Worm (Caenorhabditis elegans) whole organism, L1 larva: ENCODE data around the gene lys-6.

ENCODE experiments used
- C04F5.9 ChIP-seq: sonication (generic microtip); optimal IDR thresholded peaks from 2 replicates; lab custom pipeline; 2016; ENCODE audit warnings: missing genetic modification characterization, missing compliant biosample characterization
- C16A3.4 ChIP-seq: fragments of 150-350 bp; optimal IDR thresholded peaks from 2 replicates; lab custom pipeline; 2014; ENCODE audit warnings: missing biosample characterization, missing genetic modification characterization
- F16B12.6 ChIP-seq: fragments of 150-350 bp; optimal IDR thresholded peaks from 2 replicates; lab custom pipeline; 2014; ENCODE audit warnings: missing biosample characterization, missing genetic modification characterization
- Y116A8C.19 ChIP-seq: sonication (generic microtip); optimal IDR thresholded peaks from 2 replicates; lab custom pipeline; 2016; ENCODE audit warnings: missing compliant biosample characterization, missing genetic modification characterization, borderline replicate concordance
- aha-1 ChIP-seq: fragments of 150-350 bp; optimal IDR thresholded peaks from 2 replicates; lab custom pipeline; 2014; ENCODE audit warnings: missing biosample characterization, missing genetic modification characterization
- alr-1 ChIP-seq: fragments of 200-800 bp; sonication (Bioruptor generic); optimal IDR thresholded peaks from 2 replicates; lab custom pipeline; 2018; ENCODE audit warnings: borderline replicate concordance, mild to moderate bottlenecking, missing genetic modification characterization, missing compliant biosample characterization
- aly-2 ChIP-seq: fragments of 150-350 bp; optimal IDR thresholded peaks from 2 replicates; lab custom pipeline; 2014; ENCODE audit warnings: missing biosample characterization, missing genetic modification characterization
- ceh-8 ChIP-seq: fragments of 200-800 bp; sonication (Bioruptor generic); optimal IDR thresholded peaks from 2 replicates; lab custom pipeline; 2018; ENCODE audit warnings: mild to moderate bottlenecking, missing genetic modification characterization, moderate library complexity, missing compliant biosample characterization
- dpl-1 ChIP-seq, 3 experiments: fragments of 150-350 bp in 2 of 3; sonication (generic microtip) in 1 of 3; optimal IDR thresholded peaks; 2 replicates each; lab custom pipeline; 2014 to 2017; ENCODE audit warnings: missing biosample characterization in 3 of 3, missing genetic modification characterization in 3 of 3, missing genetic modification reagents in 3 of 3
- efl-3 ChIP-seq: fragments of 200-800 bp; sonication (Bioruptor generic); optimal IDR thresholded peaks from 2 replicates; lab custom pipeline; 2018; ENCODE audit warnings: mild to moderate bottlenecking, missing genetic modification characterization, missing compliant biosample characterization
- egl-27 ChIP-seq, 2 experiments: fragments of 150-350 bp in 1 of 2; sonication (generic microtip); optimal IDR thresholded peaks; 3 replicates each; lab custom pipeline; 2017 to 2018; ENCODE audit warnings: missing biosample characterization in 2 of 2, missing genetic modification characterization in 2 of 2, missing genetic modification reagents in 2 of 2
- elt-2 ChIP-seq: sonication (generic microtip); optimal IDR thresholded peaks from 2 replicates; lab custom pipeline; 2016; ENCODE audit warnings: missing genetic modification characterization, mild to moderate bottlenecking, inconsistent platforms, missing compliant biosample characterization, missing genetic modification reagents
- elt-3 ChIP-seq, 6 experiments: fragments of 150-350 bp in 1 of 6; sonication (generic microtip); optimal IDR thresholded peaks; 2 replicates each; lab custom pipeline; 2017 to 2018; ENCODE audit warnings: missing biosample characterization in 6 of 6, missing genetic modification characterization in 6 of 6, inconsistent platforms in 1 of 6
- fkh-10 ChIP-seq: sonication (generic microtip); optimal IDR thresholded peaks from 2 replicates; lab custom pipeline; 2017; ENCODE audit warnings: missing biosample characterization, missing genetic modification reagents, missing genetic modification characterization
- fkh-4 ChIP-seq: sonication (generic microtip); optimal IDR thresholded peaks from 2 replicates; lab custom pipeline; 2016; ENCODE audit warnings: missing compliant biosample characterization, missing genetic modification characterization, borderline replicate concordance
- hlh-17 ChIP-seq: fragments of 200-800 bp; sonication (Bioruptor generic); optimal IDR thresholded peaks from 2 replicates; lab custom pipeline; 2018; ENCODE audit warnings: missing genetic modification characterization, mild to moderate bottlenecking, missing compliant biosample characterization, moderate library complexity, borderline replicate concordance
- hlh-4 ChIP-seq: sonication (generic microtip); optimal IDR thresholded peaks from 2 replicates; lab custom pipeline; 2016; ENCODE audit warnings: mild to moderate bottlenecking, missing genetic modification characterization, missing compliant biosample characterization
- lin-14 ChIP-seq: fragments of 200-800 bp; sonication (Bioruptor generic); optimal IDR thresholded peaks from 2 replicates; lab custom pipeline; 2018; ENCODE audit warnings: mild to moderate bottlenecking, missing genetic modification characterization, moderate library complexity, missing compliant biosample characterization
- lin-15B ChIP-seq: fragments of 150-350 bp; sonication (generic microtip); optimal IDR thresholded peaks from 3 replicates; lab custom pipeline; 2014; ENCODE audit warnings: missing biosample characterization, missing genetic modification characterization
- lin-39 ChIP-seq: fragments of 150-350 bp; optimal IDR thresholded peaks from 2 replicates; lab custom pipeline; 2014; ENCODE audit warnings: missing biosample characterization, missing genetic modification reagents, missing genetic modification characterization
- lir-3 ChIP-seq: sonication (generic microtip); optimal IDR thresholded peaks from 2 replicates; lab custom pipeline; 2016; ENCODE audit warnings: mild to moderate bottlenecking, missing genetic modification characterization, moderate library complexity, missing compliant biosample characterization; ENCODE audit not compliant: poor library complexity
- mab-9 ChIP-seq: fragments of 200-800 bp; sonication (Bioruptor generic); IDR thresholded peaks from 2 replicates; pipeline ENCODE4 v1.3.6; 2022; ENCODE audit warnings: missing genetic modification reagents, missing genetic modification characterization, missing compliant biosample characterization
- mdl-1 ChIP-seq, 2 experiments: fragments of 150-350 bp; optimal IDR thresholded peaks; 2 replicates each; lab custom pipeline; 2014 to 2017; ENCODE audit warnings: missing biosample characterization in 2 of 2, missing genetic modification characterization in 2 of 2, inconsistent platforms in 1 of 2
- mef-2 ChIP-seq: fragments of 150-350 bp; optimal IDR thresholded peaks from 2 replicates; lab custom pipeline; 2014; ENCODE audit warnings: missing biosample characterization, missing genetic modification characterization
- mep-1 ChIP-seq: fragments of 150-350 bp; optimal IDR thresholded peaks from 2 replicates; lab custom pipeline; 2014; ENCODE audit warnings: missing biosample characterization, missing genetic modification characterization
- nhr-19 ChIP-seq: fragments of 200-800 bp; sonication (Bioruptor generic); conservative IDR thresholded peaks from 2 replicates; pipeline ENCODE4 v1.3.6; 2022; ENCODE audit warnings: missing genetic modification characterization, missing compliant biosample characterization
- nhr-20 ChIP-seq: sonication (generic microtip); optimal IDR thresholded peaks from 2 replicates; lab custom pipeline; 2016; ENCODE audit warnings: mild to moderate bottlenecking, missing genetic modification characterization, missing compliant biosample characterization
- nhr-237 ChIP-seq: fragments of 150-350 bp; optimal IDR thresholded peaks from 2 replicates; lab custom pipeline; 2014; ENCODE audit warnings: missing biosample characterization, missing genetic modification characterization
- nhr-28 ChIP-seq: fragments of 150-350 bp; optimal IDR thresholded peaks from 2 replicates; lab custom pipeline; 2014; ENCODE audit warnings: missing biosample characterization, missing genetic modification characterization
- nhr-71 ChIP-seq: sonication (generic microtip); optimal IDR thresholded peaks from 2 replicates; lab custom pipeline; 2016; ENCODE audit warnings: mild to moderate bottlenecking, missing genetic modification characterization, moderate library complexity, missing compliant biosample characterization
- nhr-76 ChIP-seq: sonication (generic microtip); optimal IDR thresholded peaks from 2 replicates; lab custom pipeline; 2017; ENCODE audit warnings: missing biosample characterization, missing genetic modification characterization
- nhr-77 ChIP-seq: fragments of 150-350 bp; optimal IDR thresholded peaks from 2 replicates; lab custom pipeline; 2014; ENCODE audit warnings: missing biosample characterization, missing genetic modification characterization
- nhr-85 ChIP-seq: sonication (generic microtip); peaks from one replicate; lab custom pipeline; 2016; ENCODE audit warnings: missing genetic modification characterization, inconsistent platforms, missing compliant biosample characterization
- nhr-90 ChIP-seq: sonication (generic microtip); optimal IDR thresholded peaks from 2 replicates; lab custom pipeline; 2016; ENCODE audit warnings: mild to moderate bottlenecking, missing genetic modification characterization, missing compliant biosample characterization; ENCODE audit not compliant: poor library complexity
- pag-3 ChIP-seq: sonication (generic microtip); optimal IDR thresholded peaks from 2 replicates; lab custom pipeline; 2017; ENCODE audit warnings: missing genetic modification characterization, mild to moderate bottlenecking, missing compliant biosample characterization, antibody characterized with exemption, borderline replicate concordance; ENCODE audit not compliant: insufficient read depth
- pax-3 ChIP-seq: fragments of 200-800 bp; sonication (Bioruptor generic); optimal IDR thresholded peaks from 2 replicates; lab custom pipeline; 2018; ENCODE audit warnings: mild to moderate bottlenecking, missing genetic modification characterization, moderate library complexity, missing compliant biosample characterization
- rnt-1 ChIP-seq: sonication (generic microtip); optimal IDR thresholded peaks from 2 replicates; lab custom pipeline; 2016; ENCODE audit warnings: mild to moderate bottlenecking, missing genetic modification characterization, moderate library complexity, missing compliant biosample characterization
- sptf-1 ChIP-seq: fragments of 150-350 bp; optimal IDR thresholded peaks from 2 replicates; lab custom pipeline; 2014; ENCODE audit warnings: missing biosample characterization, missing genetic modification characterization
- sup-37 ChIP-seq: fragments of 200-800 bp; sonication (Bioruptor generic); optimal IDR thresholded peaks from 2 replicates; lab custom pipeline; 2018; ENCODE audit warnings: mild to moderate bottlenecking, missing genetic modification characterization, missing compliant biosample characterization
- swsn-7 ChIP-seq: sonication (generic microtip); optimal IDR thresholded peaks from 2 replicates; lab custom pipeline; 2016; ENCODE audit warnings: missing genetic modification characterization, missing compliant biosample characterization
- tbx-2 ChIP-seq: sonication (generic microtip); optimal IDR thresholded peaks from 2 replicates; lab custom pipeline; 2016; ENCODE audit warnings: missing genetic modification characterization, missing compliant biosample characterization
- xbp-1 ChIP-seq: sonication (generic microtip); optimal IDR thresholded peaks from 2 replicates; lab custom pipeline; 2016; ENCODE audit warnings: missing genetic modification characterization, missing compliant biosample characterization
- zag-1 ChIP-seq: fragments of 150-350 bp; optimal IDR thresholded peaks from 2 replicates; lab custom pipeline; 2014; ENCODE audit warnings: missing biosample characterization, missing genetic modification characterization
- zip-4 ChIP-seq: fragments of 200-800 bp; sonication (Bioruptor generic); optimal IDR thresholded peaks from 2 replicates; lab custom pipeline; 2018; ENCODE audit warnings: mild to moderate bottlenecking, missing genetic modification characterization, moderate library complexity, missing compliant biosample characterization
- ztf-11 ChIP-seq, 2 experiments: sonication (generic microtip); optimal IDR thresholded peaks; 2 replicates each; lab custom pipeline; 2016 to 2017; ENCODE audit warnings: missing genetic modification characterization in 2 of 2, missing biosample characterization in 1 of 2, missing compliant biosample characterization in 1 of 2

Gene lys-6

DNA sequence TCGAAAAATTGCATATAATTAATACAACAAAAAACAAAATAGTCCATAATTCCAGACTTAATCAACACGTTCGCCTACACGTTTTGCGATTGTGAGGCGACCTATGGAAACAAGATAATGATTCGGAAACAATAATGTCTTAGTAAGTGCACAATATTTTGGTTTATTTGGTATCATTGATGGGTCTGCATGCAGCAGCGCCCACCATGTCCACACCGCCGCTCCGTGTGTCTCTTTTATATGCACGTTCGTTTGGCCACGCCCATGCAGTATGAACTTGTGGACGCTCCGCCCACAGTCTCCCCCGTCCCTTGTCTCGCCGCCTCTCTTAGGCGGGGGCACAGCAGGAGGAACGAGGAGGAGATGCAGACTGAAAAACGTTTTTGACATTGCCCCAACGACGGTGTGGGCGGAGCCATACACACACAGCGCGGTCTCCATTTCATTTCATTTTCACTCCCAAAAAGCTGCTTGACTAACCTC lies 33.5 kb downstream of the lys-6 start, which contains the start of gene mig-38 (continued):
- TF ChIP-seq fkh-4 (tag; lab: Kevin White, UChicago) (no peak), elt-3 (tag; optimal IDR thresholded peaks at IDR 0.05; lab: Kevin White, UChicago) (no peak), ztf-11 (tag; optimal IDR thresholded peaks at IDR 0.05; lab: Kevin White, UChicago) (peak in 1 of 2 experiments; percentile 14), lir-3 (tag; lab: Kevin White, UChicago) (peak; percentile 51), nhr-19 (GFP tag; lab: Robert Waterston, UW) (peak; percentile 18; the same call in 1 of the 2 replicates), lin-15B (no peak), hlh-4 (tag; lab: Kevin White, UChicago) (no peak), C16A3.4 (tag; lab: Kevin White, UChicago) (no peak), swsn-7 (tag; lab: Kevin White, UChicago) (peak; percentile 39), nhr-76 (no peak), nhr-85 (peak; percentile 65), nhr-90 (no peak), hlh-17 (no peak), C04F5.9 (tag; lab: Kevin White, UChicago) (peak; percentile 32), zag-1 (tag; lab: Kevin White, UChicago) (no peak), F16B12.6 (tag; lab: Kevin White, UChicago) (no peak), nhr-28 (tag; lab: Kevin White, UChicago) (no peak), dpl-1 (GFP tag; optimal IDR thresholded peaks at IDR 0.05; lab: Kevin White, UChicago) (peak in 1 of 3 experiments; percentile 15), zip-4 (GFP tag; lab: Kevin White, UChicago) (no peak), nhr-237 (tag; lab: Kevin White, UChicago) (no peak), nhr-20 (tag; lab: Kevin White, UChicago) (peak; percentile 70), elt-2 (tag; lab: Kevin White, UChicago) (peak; percentile 25), mab-9 (GFP tag; lab: Robert Waterston, UW) (0 out of 2 replicates have a peak, but pooled peaks have one; percentile 11), xbp-1 (peak; percentile 6), fkh-10 (GFP tag; lab: Kevin White, UChicago) (peak; percentile 51), egl-27 (tag; optimal IDR thresholded peaks at IDR 0.05; lab: Kevin White, UChicago) (no peak), alr-1 (tag; lab: Kevin White, UChicago) (no peak), mdl-1 (tag; optimal IDR thresholded peaks at IDR 0.05; lab: Kevin White, UChicago) (peak in 1 of 2 experiments; percentile 43), tbx-2 (peak; percentile 14), sup-37 (GFP tag; lab: Kevin White, UChicago) (no peak), mep-1 (tag; lab: Kevin White, UChicago) (peak; percentile 46), pax-3 (tag; lab: Kevin White, UChicago) (no peak), mef-2 (tag; lab: Kevin White, UChicago) (no peak), nhr-77 (tag; lab: Kevin White, UChicago) (peak; percentile 28), aha-1 (tag; lab: Kevin White, UChicago) (no peak), efl-3 (GFP tag; lab: Kevin White, UChicago) (peak; percentile 48), Y116A8C.19 (no peak)
- TF ChIP-seq, all 84 proteins: peak for 36

- TF ChIP-seq hlh-4 (tag; lab: Kevin White, UChicago) (no peak), elt-3 (tag; optimal IDR thresholded peaks at IDR 0.05; lab: Kevin White, UChicago) (peak in 3 of 6 experiments; percentile 44 to 81 (median 79)), nhr-71 (tag; lab: Kevin White, UChicago) (peak; percentile 92), ceh-8 (GFP tag; lab: Kevin White, UChicago) (peak; percentile 80), zag-1 (tag; lab: Kevin White, UChicago) (no peak), ztf-11 (tag; optimal IDR thresholded peaks at IDR 0.05; lab: Kevin White, UChicago) (peak in 1 of 2 experiments; percentile 67), sptf-1 (tag; lab: Kevin White, UChicago) (no peak), elt-2 (tag; lab: Kevin White, UChicago) (peak; percentile 49), hlh-17 (no peak), nhr-19 (GFP tag; lab: Robert Waterston, UW) (peak; percentile 83), pag-3 (tag; lab: Kevin White, UChicago) (no peak), lin-14 (GFP tag; lab: Kevin White, UChicago) (peak; percentile 97), lin-15B (peak; percentile 23), lin-39 (peak; percentile 25), rnt-1 (tag; lab: Kevin White, UChicago) (peak; percentile 87), mdl-1 (tag; optimal IDR thresholded peaks at IDR 0.05; lab: Kevin White, UChicago) (peak in 1 of 2 experiments; percentile 92), fkh-4 (tag; lab: Kevin White, UChicago) (peak; percentile 50), fkh-10 (GFP tag; lab: Kevin White, UChicago) (peak; percentile 87), egl-27 (tag; optimal IDR thresholded peaks at IDR 0.05; lab: Kevin White, UChicago) (peak in 1 of 2 experiments; percentile 75), nhr-77 (tag; lab: Kevin White, UChicago) (peak; percentile 78), aly-2 (tag; lab: Kevin White, UChicago) (peak; percentile 56), swsn-7 (tag; lab: Kevin White, UChicago) (peak; percentile 91)
Measured at ce11 chrIV:11593415-11594190, 34.1 kb downstream of the lys-6 start, which contains the start of gene F40F11.3. Gene F40F11.3, minus strand, starts transcription at chrIV:11594003.
